Fruit fly (Drosophila melanogaster) whole organism, larva: Measurements from ENCODE around the gene gdl-ORF39.
A peak's percentile ranks its signal among the peaks of the same experiment; 100 is the strongest.

Experiments
- noc ChIP-seq: fragments of 200-800 bp; sonication (Bioruptor generic); optimal IDR thresholded peaks from 3 replicates; lab custom pipeline; 2019; ENCODE audit warnings: missing biosample characterization, mild to moderate bottlenecking, missing genetic modification characterization, moderate library complexity

Gene gdl-ORF39

dm6 chr3L:15525153-15525552 is 15.9 kb downstream of the gdl-ORF39 start, which contains the start of gene CG33986:
TSS of gene CG33986 (minus strand) at chr3L:15525253.
- no peak for TF ChIP-seq noc (tag; lab: Kevin White, UChicago)

- no peak for TF ChIP-seq noc (tag; lab: Kevin White, UChicago)
These were observed 17.5 kb downstream of the gdl-ORF39 start, which contains the start of gene CG33985 for dm6 chr3L:15526712-15527111. TSS of gene CG33985 (minus strand) at chr3L:15526812.

dm6 chr3L:15527416-15527815 is 18.2 kb downstream of the gdl-ORF39 start, which contains the start of gene CG42729:
TSS of gene CG42729 (minus strand) at chr3L:15527516.
- no peak for TF ChIP-seq noc (tag; lab: Kevin White, UChicago)

DNA sequence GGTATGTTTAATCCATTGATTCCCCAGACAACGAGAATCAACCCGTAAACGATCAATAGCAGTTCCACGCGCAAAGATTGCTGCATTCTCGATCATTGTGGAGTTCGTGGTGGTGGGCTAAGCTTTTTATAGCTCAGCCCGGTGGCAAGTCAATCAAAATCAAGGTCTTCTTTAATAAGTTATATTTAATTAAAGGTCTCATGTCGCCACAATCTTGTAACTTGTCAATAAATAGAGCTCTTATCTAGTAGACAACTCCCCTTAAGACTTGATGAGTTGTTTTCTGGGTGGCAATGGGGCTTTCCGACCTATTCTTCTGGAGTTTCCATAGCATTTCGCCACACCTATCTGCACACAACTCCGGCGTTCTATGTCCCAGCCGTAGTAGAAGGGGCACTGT is 18.9 kb downstream of the gdl-ORF39 start, which contains the start of gene CG42728:
CG42728 (minus strand) TSS at position 101 of the 400 bp plus-strand sequence.
- TF ChIP-seq noc (tag; lab: Kevin White, UChicago) = no peak

DNA sequence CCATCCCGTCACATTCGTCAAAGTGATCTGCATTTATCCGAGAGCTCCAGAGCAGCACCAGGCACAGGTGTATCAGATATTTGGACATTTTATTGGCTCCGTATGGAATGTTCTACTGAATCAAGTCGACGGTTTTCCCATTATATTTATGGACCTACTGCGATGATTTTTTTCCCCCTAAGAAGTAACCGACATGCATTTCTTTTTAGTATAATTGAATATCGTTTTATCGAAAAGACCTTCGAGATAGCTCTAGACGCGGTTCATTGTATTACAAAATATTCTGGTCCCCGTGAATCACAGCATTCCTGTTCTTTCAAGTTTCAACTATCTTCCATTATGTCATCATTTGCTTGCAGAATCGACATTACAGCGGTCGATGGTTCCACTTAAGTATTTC is 19.9 kb downstream of the gdl-ORF39 start, which contains the start of gene obst-H:
obst-H (minus strand) TSS at position 101 of the 400 bp plus-strand sequence.
- TF ChIP-seq noc (tag; lab: Kevin White, UChicago) = no peak

DNA sequence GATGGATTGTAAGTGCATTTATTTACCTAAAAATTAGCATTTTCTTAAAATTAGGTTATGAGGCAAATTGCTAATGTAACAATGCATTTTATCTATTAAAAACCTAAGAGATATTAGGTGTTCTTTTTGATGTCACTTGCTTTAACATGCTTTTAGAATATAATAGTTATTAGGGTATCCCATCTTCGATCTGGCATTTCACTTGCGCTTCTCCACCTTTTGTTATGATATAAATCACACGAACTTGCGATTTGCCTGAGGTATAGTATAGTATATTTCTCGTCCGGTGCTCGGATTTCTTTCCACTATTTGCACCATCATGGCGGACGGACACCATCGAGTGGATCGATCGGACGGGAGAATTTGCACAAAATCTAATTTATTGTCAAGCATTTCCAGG is 20.8 kb downstream of the gdl-ORF39 start:
- peak; percentile 71 for TF ChIP-seq noc (tag; lab: Kevin White, UChicago)

DNA sequence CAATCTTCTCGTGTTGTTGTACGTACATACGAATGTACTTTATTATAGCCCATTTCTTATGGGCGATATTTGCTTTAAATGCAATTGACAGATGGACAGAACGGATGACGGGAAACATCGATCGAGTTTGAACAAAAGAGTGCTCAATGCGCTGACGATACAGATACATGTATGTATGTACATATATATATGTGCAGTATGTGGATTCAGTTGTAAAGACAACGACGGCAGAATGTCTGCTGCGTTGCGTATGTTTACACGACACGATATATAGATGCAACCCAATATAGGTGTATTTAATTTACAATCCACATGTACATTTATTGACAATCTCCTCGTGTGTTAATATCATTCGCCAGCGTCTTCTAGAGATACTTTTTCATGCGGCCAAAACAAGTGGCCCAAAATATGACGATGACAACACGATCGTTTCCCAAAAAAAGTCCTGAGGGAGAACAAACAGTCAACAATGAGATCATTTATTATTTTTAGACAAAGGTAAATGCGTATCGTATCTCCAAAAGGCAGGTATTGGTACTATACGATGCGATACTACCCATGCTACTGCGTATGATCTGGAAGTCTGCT is 21.5 kb downstream of the gdl-ORF39 start:
- TF ChIP-seq noc (tag; lab: Kevin White, UChicago) = no peak

- peak; percentile 80 for TF ChIP-seq noc (tag; lab: Kevin White, UChicago)
These were observed 22.4 kb downstream of the gdl-ORF39 start, which contains the start of gene CG43248 for dm6 chr3L:15531423-15532325. TSS of gene CG43248 (minus strand) at chr3L:15531473.

dm6 chr3L:15532368-15533030 is 23.3 kb downstream of the gdl-ORF39 start:
- no peak for TF ChIP-seq noc (tag; lab: Kevin White, UChicago)

DNA sequence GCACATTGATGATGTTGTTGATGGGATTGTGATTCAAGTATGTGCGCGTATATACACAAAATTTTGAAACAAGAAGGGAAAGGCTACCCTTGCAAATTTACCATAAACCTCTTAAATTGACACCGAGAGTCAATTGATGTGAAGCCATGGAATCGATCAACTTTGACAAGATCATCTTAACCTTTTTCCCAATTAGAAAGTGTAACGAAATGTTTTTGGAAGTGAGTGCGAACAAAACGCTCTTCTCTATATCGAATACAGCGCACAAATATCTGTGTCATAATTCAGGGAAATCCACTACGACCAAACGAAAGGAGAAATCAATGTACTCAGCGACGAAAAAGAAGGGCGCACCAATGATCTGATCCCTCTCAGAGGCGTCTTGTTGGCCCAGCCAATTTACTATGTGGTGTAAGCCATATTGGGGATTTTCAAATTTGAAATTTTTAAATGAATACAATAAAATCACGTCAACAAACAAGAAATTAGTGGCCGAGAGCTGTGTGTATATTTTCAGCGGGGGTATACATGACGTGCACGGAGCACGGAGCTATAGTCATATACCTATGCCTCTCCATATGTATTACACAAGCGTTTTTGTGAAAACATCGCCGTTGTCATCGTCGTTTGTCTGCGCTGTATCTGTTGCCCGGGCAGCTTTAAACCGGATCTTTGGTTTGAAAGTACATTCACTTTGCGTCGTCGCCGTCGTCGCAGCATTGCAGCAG is 24.3 kb downstream of the gdl-ORF39 start:
- TF ChIP-seq noc (tag; lab: Kevin White, UChicago) = peak; percentile 79

- peak; percentile 78 for TF ChIP-seq noc (tag; lab: Kevin White, UChicago)
These were observed 25.3 kb downstream of the gdl-ORF39 start for dm6 chr3L:15534274-15535227.

- TF ChIP-seq noc (tag; lab: Kevin White, UChicago) = no peak
These were observed 26.0 kb downstream of the gdl-ORF39 start, which contains the start of gene CrebA for dm6 chr3L:15535228-15535598. TSS of gene CrebA (plus strand) at chr3L:15535395.

DNA sequence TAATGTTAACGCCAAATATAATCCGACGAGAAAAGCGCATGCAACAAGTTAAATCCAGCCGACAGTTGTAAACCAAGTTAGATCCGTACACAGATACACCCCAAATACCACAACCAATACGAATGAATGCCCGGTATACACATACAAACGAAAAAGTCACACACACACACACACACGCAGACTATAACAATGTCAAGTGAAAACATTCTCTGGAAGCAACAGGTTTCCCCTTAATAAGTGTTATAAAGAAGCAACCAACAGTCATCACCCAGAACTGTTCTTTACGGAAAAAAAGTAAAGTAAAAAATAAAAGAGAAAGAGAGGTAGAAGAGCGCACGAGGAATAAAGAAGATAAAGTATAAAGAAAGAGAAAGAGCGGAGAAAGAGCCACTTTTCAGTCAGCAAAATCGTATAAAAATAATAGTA is 26.6 kb downstream of the gdl-ORF39 start:
- TF ChIP-seq noc (tag; lab: Kevin White, UChicago) = no peak

DNA sequence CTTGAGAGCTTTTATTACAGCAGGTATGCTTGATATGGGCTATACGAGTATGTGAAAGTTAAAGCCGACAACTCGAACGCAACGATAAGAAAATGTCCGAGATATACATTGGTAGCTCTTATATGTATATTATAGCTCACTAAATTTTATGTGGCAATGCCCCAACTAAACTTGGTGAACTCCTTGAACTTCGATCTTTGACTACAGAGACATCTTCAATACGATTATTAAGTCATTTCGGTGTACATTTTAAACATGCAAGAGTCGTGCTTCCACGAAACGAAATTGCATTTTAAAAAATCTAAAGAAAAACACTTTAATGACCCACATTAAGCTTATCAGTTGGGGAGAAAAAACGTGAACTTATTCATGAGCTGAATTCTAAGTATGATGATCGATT is 27.3 kb downstream of the gdl-ORF39 start:
- TF ChIP-seq noc (tag; lab: Kevin White, UChicago) = no peak
